Worm (Caenorhabditis elegans): ENCODE measurements around the gene btb-19.

ce11 chrII:14570541-14571160 is 48.7 kb upstream of the btb-19 start:
- TF ChIP-seq ama-1 (optimal IDR thresholded peaks at IDR 0.05) = no peak
- no peak for TF ChIP-seq unc-3 (GFP tag; conservative IDR thresholded peaks at IDR 0.05)
- no peak for TF ChIP-seq unc-3 (tag; optimal IDR thresholded peaks at IDR 0.05)

All from whole organism, late embryonic.